Worm (Caenorhabditis elegans) whole organism, L3 larva: Measurements from ENCODE around the gene egl-18.

Experiments used
- R02D3.7 ChIP-seq: fragments of 150-350 bp; optimal IDR thresholded peaks from 2 replicates; lab custom pipeline; 2014; ENCODE audit warnings: missing biosample characterization, missing genetic modification characterization
- ZK546.5 ChIP-seq: sonication (generic microtip); optimal IDR thresholded peaks from 2 replicates; lab custom pipeline; 2017; ENCODE audit warnings: missing biosample characterization, missing genetic modification characterization
- aly-2 ChIP-seq: fragments of 150-350 bp; optimal IDR thresholded peaks from 2 replicates; lab custom pipeline; 2014; ENCODE audit warnings: missing biosample characterization, missing genetic modification characterization
- ama-1 ChIP-seq: fragments of 150-350 bp; optimal IDR thresholded peaks from 2 replicates; lab custom pipeline; 2018
- ceh-28 ChIP-seq: fragments of 150-350 bp; optimal IDR thresholded peaks from 2 replicates; lab custom pipeline; 2014; ENCODE audit warnings: missing biosample characterization, missing genetic modification reagents, missing genetic modification characterization
- ceh-82 ChIP-seq: fragments of 150-350 bp; optimal IDR thresholded peaks from 2 replicates; lab custom pipeline; 2014; ENCODE audit warnings: missing biosample characterization, missing genetic modification characterization
- ceh-9 ChIP-seq: sonication (generic microtip); optimal IDR thresholded peaks from 2 replicates; lab custom pipeline; 2018; ENCODE audit warnings: missing biosample characterization, missing genetic modification characterization
- daf-12 ChIP-seq: fragments of 150-350 bp; optimal IDR thresholded peaks from 2 replicates; lab custom pipeline; 2014; ENCODE audit warnings: missing biosample characterization, missing genetic modification reagents, missing genetic modification characterization
- egl-27 ChIP-seq: sonication (generic microtip); optimal IDR thresholded peaks from 4 replicates; lab custom pipeline; 2017; ENCODE audit warnings: missing biosample characterization, missing genetic modification reagents, missing genetic modification characterization
- egl-5 ChIP-seq: fragments of 150-350 bp; optimal IDR thresholded peaks from 2 replicates; lab custom pipeline; 2017; ENCODE audit warnings: missing biosample characterization, missing genetic modification reagents, missing genetic modification characterization, inconsistent platforms
- elt-1 ChIP-seq: fragments of 150-350 bp; optimal IDR thresholded peaks from 2 replicates; lab custom pipeline; 2014; ENCODE audit warnings: missing biosample characterization, missing genetic modification characterization
- elt-2 ChIP-seq: sonication (generic microtip); optimal IDR thresholded peaks from 2 replicates; lab custom pipeline; 2016; ENCODE audit warnings: missing genetic modification reagents, mild to moderate bottlenecking, missing genetic modification characterization, missing compliant biosample characterization
- eor-1 ChIP-seq, 2 experiments: fragments of 150-350 bp; optimal IDR thresholded peaks; 2 replicates each; lab custom pipeline; 2014 to 2018; ENCODE audit warnings: missing biosample characterization in 2 of 2, missing genetic modification characterization in 2 of 2
- fkh-10 ChIP-seq: sonication (generic microtip); optimal IDR thresholded peaks from 2 replicates; lab custom pipeline; 2017; ENCODE audit warnings: missing biosample characterization, missing genetic modification reagents, missing genetic modification characterization
- fkh-2 ChIP-seq: fragments of 150-350 bp; optimal IDR thresholded peaks from 2 replicates; lab custom pipeline; 2014; ENCODE audit warnings: missing biosample characterization, missing genetic modification reagents, missing genetic modification characterization
- fos-1 ChIP-seq: fragments of 150-350 bp; optimal IDR thresholded peaks from 2 replicates; lab custom pipeline; 2014; ENCODE audit warnings: missing biosample characterization, missing genetic modification characterization
- hmg-11 ChIP-seq: sonication (generic microtip); optimal IDR thresholded peaks from 2 replicates; lab custom pipeline; 2016; ENCODE audit warnings: missing genetic modification characterization, missing compliant biosample characterization
- lin-15B ChIP-seq: fragments of 150-350 bp; optimal IDR thresholded peaks from 2 replicates; lab custom pipeline; 2014; ENCODE audit warnings: missing biosample characterization, missing genetic modification characterization
- lin-39 ChIP-seq: fragments of 150-350 bp; optimal IDR thresholded peaks from 2 replicates; lab custom pipeline; 2018; ENCODE audit warnings: missing biosample characterization, missing genetic modification reagents, missing genetic modification characterization
- lsy-12 ChIP-seq: sonication (generic microtip); optimal IDR thresholded peaks from 2 replicates; lab custom pipeline; 2016; ENCODE audit warnings: mild to moderate bottlenecking, missing genetic modification characterization, missing compliant biosample characterization
- mdl-1 ChIP-seq: fragments of 150-350 bp; optimal IDR thresholded peaks from 2 replicates; lab custom pipeline; 2014; ENCODE audit warnings: missing biosample characterization, missing genetic modification characterization
- mml-1 ChIP-seq: fragments of 150-350 bp; sonication (generic microtip); optimal IDR thresholded peaks from 3 replicates; lab custom pipeline; 2014; ENCODE audit warnings: missing biosample characterization, missing genetic modification characterization
- nfya-1 ChIP-seq: sonication (generic microtip); optimal IDR thresholded peaks from 2 replicates; lab custom pipeline; 2017; ENCODE audit warnings: missing genetic modification characterization, mild to moderate bottlenecking, missing compliant biosample characterization, antibody characterized with exemption, moderate library complexity; ENCODE audit not compliant: insufficient read depth
- nhr-43 ChIP-seq: sonication (generic microtip); optimal IDR thresholded peaks from 2 replicates; lab custom pipeline; 2016; ENCODE audit warnings: mild to moderate bottlenecking, missing genetic modification characterization, missing compliant biosample characterization; ENCODE audit not compliant: poor library complexity, severe bottlenecking
- nhr-76 ChIP-seq: fragments of 150-350 bp; sonication (generic microtip); optimal IDR thresholded peaks from 5 replicates; lab custom pipeline; 2014; ENCODE audit warnings: missing biosample characterization, missing genetic modification characterization
- pha-4 ChIP-seq: fragments of 150-350 bp; optimal IDR thresholded peaks from 2 replicates; lab custom pipeline; 2014; ENCODE audit warnings: missing biosample characterization, missing genetic modification reagents, missing genetic modification characterization
- pqm-1 ChIP-seq: fragments of 150-350 bp; optimal IDR thresholded peaks from 2 replicates; lab custom pipeline; 2017; ENCODE audit warnings: missing biosample characterization, missing genetic modification characterization, inconsistent platforms
- sea-2 ChIP-seq: fragments of 150-350 bp; sonication (generic microtip); optimal IDR thresholded peaks from 4 replicates; lab custom pipeline; 2014; ENCODE audit warnings: missing biosample characterization, missing genetic modification reagents, missing genetic modification characterization
- skn-1 ChIP-seq: fragments of 150-350 bp; optimal IDR thresholded peaks from 2 replicates; lab custom pipeline; 2014; ENCODE audit warnings: missing biosample characterization, missing genetic modification characterization
- snpc-4 ChIP-seq: fragments of 150-350 bp; optimal IDR thresholded peaks from 2 replicates; lab custom pipeline; 2014; ENCODE audit warnings: missing biosample characterization, missing genetic modification characterization
- tbx-2 ChIP-seq: sonication (generic microtip); optimal IDR thresholded peaks from 2 replicates; lab custom pipeline; 2016; ENCODE audit warnings: mild to moderate bottlenecking, missing genetic modification characterization, missing compliant biosample characterization
- unc-39 ChIP-seq: sonication (generic microtip); optimal IDR thresholded peaks from 4 replicates; lab custom pipeline; 2017; ENCODE audit warnings: missing biosample characterization, missing genetic modification characterization
- zag-1 ChIP-seq: fragments of 150-350 bp; optimal IDR thresholded peaks from 2 replicates; lab custom pipeline; 2014; ENCODE audit warnings: missing biosample characterization, missing genetic modification characterization
- ztf-11 ChIP-seq: fragments of 150-350 bp; optimal IDR thresholded peaks from 2 replicates; lab custom pipeline; 2014; ENCODE audit warnings: missing biosample characterization, missing genetic modification characterization
- ztf-4 ChIP-seq: fragments of 150-350 bp; optimal IDR thresholded peaks from 2 replicates; lab custom pipeline; 2014; ENCODE audit warnings: missing biosample characterization, missing genetic modification characterization

egl-18 gene

ce11 chrIV:1895024-1895423 is 7.1 kb upstream of the egl-18 start:
- TF ChIP-seq ZK546.5 (tag; lab: Kevin White, UChicago): no peak
- no peak for TF ChIP-seq fkh-2 (tag; lab: Kevin White, UChicago)
- TF ChIP-seq elt-2 (tag; lab: Kevin White, UChicago): no peak
- no peak for TF ChIP-seq eor-1 (tag; optimal IDR thresholded peaks at IDR 0.05; lab: Kevin White, UChicago)
- no peak for TF ChIP-seq hmg-11
- TF ChIP-seq nhr-43 (tag; lab: Kevin White, UChicago): no peak
- TF ChIP-seq ama-1 (lab: Kevin White, UChicago): no peak
- TF ChIP-seq pqm-1 (tag; lab: Kevin White, UChicago): no peak
- TF ChIP-seq lsy-12 (tag; lab: Kevin White, UChicago): no peak
- TF ChIP-seq tbx-2 (tag; lab: Kevin White, UChicago): no peak
- no peak for TF ChIP-seq ceh-82
- no peak for TF ChIP-seq mdl-1 (tag; lab: Kevin White, UChicago)
- no peak for TF ChIP-seq ztf-4 (tag; lab: Kevin White, UChicago)
- no peak for TF ChIP-seq snpc-4 (tag; lab: Kevin White, UChicago)
- TF ChIP-seq skn-1: no peak
- no peak for TF ChIP-seq ztf-11 (tag; lab: Kevin White, UChicago)
- TF ChIP-seq aly-2: no peak

- TF ChIP-seq ceh-9 (tag; lab: Kevin White, UChicago) (no peak), ztf-4 (tag; lab: Kevin White, UChicago) (no peak), hmg-11 (no peak), R02D3.7 (tag; lab: Kevin White, UChicago) (no peak)
- TF ChIP-seq, all 47 proteins: peak for 0
Observed at ce11 chrIV:1896145-1896544, 6.0 kb upstream of the egl-18 start.

ce11 chrIV:1900971-1901370 is 1.2 kb upstream of the egl-18 start:
- no peak for TF ChIP-seq nhr-76 (tag; lab: Kevin White, UChicago)
- peak; percentile 54 for TF ChIP-seq nfya-1 (tag; lab: Kevin White, UChicago)
- no peak for TF ChIP-seq sea-2 (GFP tag; lab: Kevin White, UChicago)
- TF ChIP-seq, all 47 proteins: peak for 1

DNA sequence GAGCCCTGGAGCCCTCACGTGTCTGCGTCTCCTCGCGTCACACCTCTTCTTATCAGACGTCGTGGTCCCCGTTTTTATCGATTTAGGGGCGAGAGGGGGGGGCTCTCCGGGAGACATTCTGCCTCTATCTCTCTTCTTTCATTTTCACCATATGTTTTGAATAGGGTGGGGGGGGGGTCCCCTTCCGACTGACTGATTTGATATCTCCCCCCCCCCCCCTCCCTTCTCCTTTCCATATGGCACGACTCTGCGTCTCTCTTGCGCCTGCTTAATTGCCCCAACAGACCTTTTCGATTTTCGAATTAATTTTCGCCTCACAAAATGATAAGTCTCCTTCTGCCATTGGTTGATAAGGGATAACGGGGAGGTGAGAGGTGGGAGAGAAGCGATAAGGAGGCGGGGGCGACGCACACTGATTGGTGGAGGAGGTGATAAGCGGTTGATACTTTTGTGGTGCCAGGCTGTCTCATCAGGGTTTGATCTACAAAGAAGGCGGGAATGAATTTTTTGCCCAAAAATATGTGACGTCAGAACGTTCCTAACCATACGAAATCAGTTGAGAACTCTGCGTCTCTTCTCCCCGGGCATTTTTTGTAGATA is 2.0 kb downstream of the egl-18 start:
- TF ChIP-seq elt-2 (tag; lab: Kevin White, UChicago): peak; percentile 1
- no peak for TF ChIP-seq mml-1 (tag; lab: Kevin White, UChicago)
- TF ChIP-seq nfya-1 (tag; lab: Kevin White, UChicago): peak; percentile 99
- no peak for TF ChIP-seq daf-12 (tag; lab: Kevin White, UChicago)
- TF ChIP-seq, all 47 proteins: peak for 2

- no peak for TF ChIP-seq snpc-4 (tag; lab: Kevin White, UChicago)
- TF ChIP-seq unc-39: no peak
- TF ChIP-seq eor-1 (tag; optimal IDR thresholded peaks at IDR 0.05; lab: Kevin White, UChicago): no peak
- no peak for TF ChIP-seq elt-1 (tag; lab: Kevin White, UChicago)
- no peak for TF ChIP-seq nhr-76 (tag; lab: Kevin White, UChicago)
- no peak for TF ChIP-seq nhr-43 (tag; lab: Kevin White, UChicago)
- no peak for TF ChIP-seq zag-1 (tag; lab: Kevin White, UChicago)
- TF ChIP-seq hmg-11: no peak
- TF ChIP-seq skn-1: no peak
- no peak for TF ChIP-seq pha-4 (tag; lab: Kevin White, UChicago)
- no peak for TF ChIP-seq lin-15B (tag; lab: Kevin White, UChicago)
- TF ChIP-seq daf-12 (tag; lab: Kevin White, UChicago): no peak
- no peak for TF ChIP-seq fos-1 (tag; lab: Kevin White, UChicago)
- TF ChIP-seq ama-1 (lab: Kevin White, UChicago): no peak
- TF ChIP-seq ceh-28: no peak
Observed at ce11 chrIV:1905250-1905649, 3.1 kb downstream of the egl-18 start.

- TF ChIP-seq lin-39 (tag; lab: Kevin White, UChicago): peak; percentile 86
- TF ChIP-seq fkh-10 (GFP tag; lab: Kevin White, UChicago): no peak
- no peak for TF ChIP-seq fkh-2 (tag; lab: Kevin White, UChicago)
- TF ChIP-seq fos-1 (tag; lab: Kevin White, UChicago): no peak
- no peak for TF ChIP-seq egl-27 (tag; lab: Kevin White, UChicago)
- TF ChIP-seq ZK546.5 (tag; lab: Kevin White, UChicago): no peak
- TF ChIP-seq egl-5 (tag; lab: Kevin White, UChicago): no peak
- peak; percentile 1 for TF ChIP-seq elt-1 (tag; lab: Kevin White, UChicago)
- TF ChIP-seq nfya-1 (tag; lab: Kevin White, UChicago): peak; percentile 45
Observed at ce11 chrIV:1906697-1907096, 4.6 kb downstream of the egl-18 start.
